Fruit fly (Drosophila melanogaster) whole organism, embryonic: Measurements from ENCODE around the gene SCCRO.

ENCODE experiments used
- ATbp ChIP-seq: fragments of 200-800 bp; sonication (Bioruptor generic); optimal IDR thresholded peaks from 2 replicates; lab custom pipeline; 2017; ENCODE audit warnings: missing biosample characterization, mild to moderate bottlenecking, missing genetic modification characterization, missing genetic modification reagents
- Abd-B ChIP-seq: fragments of 200-800 bp; sonication (Bioruptor generic); optimal IDR thresholded peaks from 2 replicates; lab custom pipeline; 2018; ENCODE audit warnings: missing biosample characterization, mild to moderate bottlenecking, missing genetic modification characterization, moderate library complexity
- Bdp1 ChIP-seq: fragments of 200-800 bp; sonication (Bioruptor generic); optimal IDR thresholded peaks from 3 replicates; lab custom pipeline; 2016; ENCODE audit warnings: missing biosample characterization, missing genetic modification characterization
- CG10274 ChIP-seq: fragments of 200-800 bp; sonication (Bioruptor generic); optimal IDR thresholded peaks from 3 replicates; lab custom pipeline; 2017; ENCODE audit warnings: missing biosample characterization, mild to moderate bottlenecking, missing genetic modification characterization
- CG11398 ChIP-seq: fragments of 200-800 bp; sonication (Bioruptor generic); optimal IDR thresholded peaks from 2 replicates; lab custom pipeline; 2016; ENCODE audit warnings: missing biosample characterization, missing genetic modification characterization
- CG13624 ChIP-seq: fragments of 200-800 bp; sonication (Bioruptor generic); optimal IDR thresholded peaks from 2 replicates; lab custom pipeline; 2016; ENCODE audit warnings: missing biosample characterization, missing genetic modification characterization
- CG14050 ChIP-seq: fragments of 200-800 bp; sonication (Bioruptor generic); IDR thresholded peaks from 3 replicates; pipeline ENCODE4 v1.3.6; 2022; ENCODE audit warnings: missing biosample characterization, missing genetic modification characterization
- CG15011 ChIP-seq: fragments of 200-800 bp; sonication (Bioruptor generic); optimal IDR thresholded peaks from 3 replicates; lab custom pipeline; 2018; ENCODE audit warnings: missing biosample characterization, mild to moderate bottlenecking, missing genetic modification characterization
- CG15269 ChIP-seq: fragments of 200-800 bp; sonication (Bioruptor generic); optimal IDR thresholded peaks from 2 replicates; lab custom pipeline; 2018; ENCODE audit warnings: missing biosample characterization, mild to moderate bottlenecking, missing genetic modification characterization, moderate library complexity
- CG15696 ChIP-seq: fragments of 200-800 bp; sonication (Bioruptor generic); optimal IDR thresholded peaks from 2 replicates; lab custom pipeline; 2019; ENCODE audit warnings: missing biosample characterization, mild to moderate bottlenecking, missing genetic modification characterization, moderate library complexity
- CG16813 ChIP-seq: fragments of 200-800 bp; sonication (Bioruptor generic); IDR thresholded peaks from 3 replicates; pipeline ENCODE4 v1.3.6; 2022; ENCODE audit warnings: missing biosample characterization, missing genetic modification characterization; ENCODE audit not compliant: partially characterized antibody
- CG16815 ChIP-seq: fragments of 200-800 bp; sonication (Bioruptor generic); optimal IDR thresholded peaks from 3 replicates; lab custom pipeline; 2017; ENCODE audit warnings: missing biosample characterization, mild to moderate bottlenecking, missing genetic modification characterization
- CG16863 ChIP-seq: fragments of 200-800 bp; sonication (Bioruptor generic); optimal IDR thresholded peaks from 3 replicates; lab custom pipeline; 2016; ENCODE audit warnings: missing biosample characterization, missing genetic modification characterization
- CG17328 ChIP-seq: fragments of 200-800 bp; sonication (Bioruptor generic); IDR thresholded peaks from 2 replicates; pipeline ENCODE4 v1.3.6; 2022; ENCODE audit warnings: missing biosample characterization, missing genetic modification characterization
- CG17568 ChIP-seq: fragments of 200-800 bp; sonication (Bioruptor generic); optimal IDR thresholded peaks from 2 replicates; lab custom pipeline; 2018; ENCODE audit warnings: missing biosample characterization, mild to moderate bottlenecking, missing genetic modification characterization, moderate library complexity
- CG18262 ChIP-seq: fragments of 200-800 bp; optimal IDR thresholded peaks from 3 replicates; lab custom pipeline; 2019; ENCODE audit warnings: missing biosample characterization, mild to moderate bottlenecking, missing genetic modification characterization, moderate library complexity
- CG2202 ChIP-seq: fragments of 200-800 bp; sonication (Bioruptor generic); optimal IDR thresholded peaks from 2 replicates; lab custom pipeline; 2018; ENCODE audit warnings: missing biosample characterization, mild to moderate bottlenecking, missing genetic modification characterization
- CG2875 ChIP-seq: fragments of 200-800 bp; sonication (Bioruptor generic); optimal IDR thresholded peaks from 2 replicates; lab custom pipeline; 2017; ENCODE audit warnings: missing biosample characterization, mild to moderate bottlenecking, missing genetic modification characterization, missing genetic modification reagents
- CG30403 ChIP-seq: fragments of 200-800 bp; sonication (Bioruptor generic); optimal IDR thresholded peaks from 3 replicates; lab custom pipeline; 2016; ENCODE audit warnings: missing biosample characterization, missing genetic modification characterization
- CG34422 ChIP-seq: fragments of 200-800 bp; sonication (Bioruptor generic); IDR thresholded peaks from 3 replicates; pipeline ENCODE4 v1.3.6; 2022; ENCODE audit warnings: missing biosample characterization, missing genetic modification characterization
- CG5953 ChIP-seq: fragments of 200-800 bp; sonication (Bioruptor generic); IDR thresholded peaks from 2 replicates; pipeline ENCODE4 v1.3.6; 2022; ENCODE audit warnings: missing biosample characterization, missing genetic modification characterization
- CG7372 ChIP-seq: fragments of 200-800 bp; sonication (Bioruptor generic); IDR thresholded peaks from 2 replicates; pipeline ENCODE4 v1.3.6; 2022; ENCODE audit warnings: missing biosample characterization, missing genetic modification characterization
- CG7839 ChIP-seq: fragments of 200-800 bp; sonication (Bioruptor generic); optimal IDR thresholded peaks from 3 replicates; lab custom pipeline; 2018; ENCODE audit warnings: missing biosample characterization, mild to moderate bottlenecking, missing genetic modification characterization, moderate library complexity
- CG9727 ChIP-seq: fragments of 200-800 bp; sonication (Bioruptor generic); optimal IDR thresholded peaks from 3 replicates; lab custom pipeline; 2017; ENCODE audit warnings: missing biosample characterization, mild to moderate bottlenecking, missing genetic modification characterization
- CG9817 ChIP-seq: fragments of 200-800 bp; sonication (Bioruptor generic); optimal IDR thresholded peaks from 2 replicates; lab custom pipeline; 2018; ENCODE audit warnings: missing biosample characterization, mild to moderate bottlenecking, missing genetic modification characterization, moderate library complexity
- Dref ChIP-seq: fragments of 200-800 bp; sonication (Bioruptor generic); IDR thresholded peaks from 2 replicates; pipeline ENCODE4 v1.3.6; 2022; ENCODE audit warnings: missing biosample characterization, missing genetic modification characterization
- Hmx ChIP-seq: fragments of 200-800 bp; sonication (Bioruptor generic); optimal IDR thresholded peaks from 2 replicates; lab custom pipeline; 2016; ENCODE audit warnings: missing biosample characterization, missing genetic modification characterization
- Kr ChIP-seq: fragments of 200-800 bp; sonication (Bioruptor generic); optimal IDR thresholded peaks from 2 replicates; lab custom pipeline; 2017; ENCODE audit warnings: missing biosample characterization, mild to moderate bottlenecking, missing genetic modification characterization
- Mes4 ChIP-seq: fragments of 200-800 bp; sonication (Bioruptor generic); optimal IDR thresholded peaks from 2 replicates; lab custom pipeline; 2016; ENCODE audit warnings: missing biosample characterization, missing genetic modification characterization
- PHDP ChIP-seq: fragments of 200-800 bp; sonication (Bioruptor generic); optimal IDR thresholded peaks from 3 replicates; lab custom pipeline; 2018; ENCODE audit warnings: missing biosample characterization, mild to moderate bottlenecking, missing genetic modification characterization, moderate library complexity
- Pdp1 ChIP-seq, 2 experiments: fragments of 200-800 bp; sonication (Bioruptor generic); optimal IDR thresholded peaks; 3 replicates each; lab custom pipeline; 2016; ENCODE audit warnings: missing biosample characterization in 2 of 2, missing genetic modification characterization in 2 of 2, mild to moderate bottlenecking in 1 of 2, moderate library complexity in 1 of 2
- Ptx1 ChIP-seq: fragments of 200-800 bp; sonication (Bioruptor generic); IDR thresholded peaks from 2 replicates; pipeline ENCODE4 v1.3.6; 2022; ENCODE audit warnings: missing biosample characterization, missing genetic modification characterization
- Sin3A ChIP-seq: fragments of >200 bp; optimal IDR thresholded peaks from 2 replicates; lab custom pipeline; 2018
- Six4 ChIP-seq: fragments of 200-800 bp; sonication (Bioruptor generic); optimal IDR thresholded peaks from 2 replicates; lab custom pipeline; 2016; ENCODE audit warnings: missing biosample characterization, missing genetic modification characterization
- Sry-δ ChIP-seq: fragments of 200-800 bp; sonication (Bioruptor generic); optimal IDR thresholded peaks from 2 replicates; lab custom pipeline; 2016; ENCODE audit warnings: missing biosample characterization, missing genetic modification characterization
- TFAM ChIP-seq: fragments of 200-800 bp; sonication (Bioruptor generic); optimal IDR thresholded peaks from 2 replicates; lab custom pipeline; 2017; ENCODE audit warnings: missing biosample characterization, missing genetic modification characterization, inconsistent platforms
- al ChIP-seq: fragments of 200-800 bp; sonication (Bioruptor generic); IDR thresholded peaks from 2 replicates; pipeline ENCODE4 v1.3.6; 2022; ENCODE audit warnings: missing biosample characterization, missing genetic modification characterization
- ara ChIP-seq: fragments of 200-800 bp; sonication (Bioruptor generic); IDR thresholded peaks from 2 replicates; pipeline ENCODE4 v1.3.6; 2022; ENCODE audit warnings: missing biosample characterization, missing genetic modification characterization
- cad ChIP-seq: fragments of >200 bp; optimal IDR thresholded peaks from 2 replicates; lab custom pipeline; 2017; ENCODE audit warnings: missing biosample characterization, missing genetic modification characterization
- crc ChIP-seq: fragments of 200-800 bp; sonication (Bioruptor generic); optimal IDR thresholded peaks from 2 replicates; lab custom pipeline; 2016; ENCODE audit warnings: missing biosample characterization, missing genetic modification characterization
- cwo ChIP-seq: fragments of 200-800 bp; sonication (Bioruptor generic); optimal IDR thresholded peaks from 3 replicates; lab custom pipeline; 2017; ENCODE audit warnings: missing biosample characterization, missing genetic modification characterization, mild to moderate bottlenecking, moderate library complexity, missing genetic modification reagents
- en ChIP-seq: fragments of 200-800 bp; sonication (Bioruptor generic); optimal IDR thresholded peaks from 2 replicates; lab custom pipeline; 2016; ENCODE audit warnings: missing biosample characterization, missing genetic modification characterization
- fd64A ChIP-seq: fragments of 200-800 bp; sonication (Bioruptor generic); optimal IDR thresholded peaks from 3 replicates; lab custom pipeline; 2018; ENCODE audit warnings: missing biosample characterization, mild to moderate bottlenecking, missing genetic modification characterization
- grau ChIP-seq: fragments of 200-800 bp; optimal IDR thresholded peaks from 3 replicates; lab custom pipeline; 2019; ENCODE audit warnings: missing biosample characterization, mild to moderate bottlenecking, missing genetic modification characterization, moderate library complexity
- luna ChIP-seq: fragments of 200-800 bp; sonication (Bioruptor generic); optimal IDR thresholded peaks from 2 replicates; lab custom pipeline; 2016; ENCODE audit warnings: missing biosample characterization, missing genetic modification characterization
- sc ChIP-seq, 3 experiments: fragments of >200 bp in 2 of 3; fragments of 200-800 bp in 1 of 3; sonication (Bioruptor generic) in 1 of 3; optimal IDR thresholded peaks; 2 replicates in 2 of 3; 3 replicates in 1 of 3; lab custom pipeline; 2017; ENCODE audit warnings: mild to moderate bottlenecking in 1 of 3, missing biosample characterization in 1 of 3, missing genetic modification characterization in 1 of 3, missing genetic modification reagents in 1 of 3
- ssp ChIP-seq: fragments of 200-800 bp; sonication (Bioruptor generic); IDR thresholded peaks from 2 replicates; pipeline ENCODE4 v1.3.6; 2022; ENCODE audit warnings: missing biosample characterization, missing genetic modification characterization
- tin ChIP-seq: fragments of 200-800 bp; sonication (Bioruptor generic); optimal IDR thresholded peaks from 3 replicates; lab custom pipeline; 2016; ENCODE audit warnings: missing biosample characterization, missing genetic modification characterization
- wek ChIP-seq: fragments of 200-800 bp; sonication (Bioruptor generic); optimal IDR thresholded peaks from 3 replicates; lab custom pipeline; 2018; ENCODE audit warnings: missing biosample characterization, mild to moderate bottlenecking, missing genetic modification characterization, moderate library complexity
- zf30C ChIP-seq: fragments of 200-800 bp; sonication (Bioruptor generic); optimal IDR thresholded peaks from 3 replicates; lab custom pipeline; 2018; ENCODE audit warnings: missing biosample characterization, mild to moderate bottlenecking, missing genetic modification characterization

Gene SCCRO

DNA sequence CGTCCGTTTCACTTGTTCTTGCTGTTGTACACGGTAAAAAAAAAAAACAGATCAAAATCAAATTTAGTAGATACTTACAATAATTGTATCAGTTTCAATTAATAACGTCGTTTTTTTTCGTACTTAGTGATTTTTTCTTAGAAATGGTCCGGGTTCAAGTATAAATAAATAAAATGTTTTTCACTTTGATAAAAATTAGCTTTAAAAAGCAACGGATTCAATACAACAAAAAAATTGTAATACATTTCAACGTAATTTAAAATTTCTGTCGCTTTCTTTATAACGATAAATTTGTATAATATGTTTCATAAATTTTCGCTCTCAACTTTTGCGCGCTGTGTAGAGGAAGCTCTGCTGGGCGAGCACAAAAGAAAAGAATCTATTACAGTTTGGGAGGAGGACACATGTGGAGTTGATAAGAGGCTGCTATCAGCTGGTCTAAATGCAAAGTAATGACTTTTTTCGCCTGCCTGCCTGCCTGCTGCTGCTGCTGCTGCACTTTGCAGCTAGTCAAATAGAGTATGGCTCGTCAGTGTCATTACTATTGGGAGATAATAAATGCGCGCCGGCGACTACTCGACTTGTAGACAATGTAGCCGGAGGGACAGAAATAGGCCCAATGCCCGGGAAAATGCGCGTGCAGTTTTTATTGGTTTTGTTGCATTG is 25.2 kb upstream of the SCCRO start (continued):
- TF ChIP-seq ara, result peak; percentile 42; the same call in 1 of the 2 replicates
- TF ChIP-seq zf30C, result peak; percentile 44
- TF ChIP-seq Six4, result peak; percentile 0
- TF ChIP-seq fd64A (GFP tag; lab: Kevin White, UChicago), result no peak
- peak; percentile 8 for TF ChIP-seq crc (GFP tag; lab: Kevin White, UChicago)
- peak; percentile 78 for TF ChIP-seq CG15269 (tag; lab: Kevin White, UChicago)
- peak; percentile 84 for TF ChIP-seq CG18262 (tag; lab: Kevin White, UChicago)
- no peak for TF ChIP-seq al (GFP tag; lab: Robert Waterston, UW)
- no peak for TF ChIP-seq CG16813 (GFP tag; lab: Robert Waterston, UW)
- peak; percentile 52 for TF ChIP-seq CG16815 (GFP tag; lab: Kevin White, UChicago)
- peak; percentile 24 for TF ChIP-seq Bdp1
- TF ChIP-seq Hmx (GFP tag; lab: Kevin White, UChicago), result peak; percentile 49
- TF ChIP-seq Sin3A (lab: Kevin White, UChicago), result no peak
- peak; percentile 2 for TF ChIP-seq Mes4 (GFP tag; lab: Kevin White, UChicago)
- TF ChIP-seq ssp (GFP tag; lab: Robert Waterston, UW), result peak; percentile 19; the same call in 1 of the 2 replicates
- no peak for TF ChIP-seq TFAM
- peak; percentile 81 for TF ChIP-seq PHDP
- peak in 1 of 2 experiments; percentile 32 for TF ChIP-seq Pdp1 (GFP tag; optimal IDR thresholded peaks at IDR 0.05; lab: Kevin White, UChicago)
- TF ChIP-seq CG34422 (GFP tag; lab: Robert Waterston, UW), result no peak
- TF ChIP-seq cwo (GFP tag; lab: Kevin White, UChicago), result peak; percentile 63
- TF ChIP-seq CG5953, result no peak
- no peak for TF ChIP-seq Dref (GFP tag; lab: Robert Waterston, UW)
- peak; percentile 78 for TF ChIP-seq grau (tag; lab: Kevin White, UChicago)
- no peak for TF ChIP-seq wek (GFP tag; lab: Kevin White, UChicago)
- TF ChIP-seq sc (optimal IDR thresholded peaks at IDR 0.05; lab: Kevin White, UChicago), result no peak
- peak; percentile 69 for TF ChIP-seq sc (GFP tag; optimal IDR thresholded peaks at IDR 0.05; lab: Kevin White, UChicago)
- TF ChIP-seq CG11398 (GFP tag; lab: Kevin White, UChicago), result peak; percentile 1
- peak; percentile 9 for TF ChIP-seq CG9817 (tag; lab: Kevin White, UChicago)
- TF ChIP-seq Abd-B (GFP tag; lab: Kevin White, UChicago), result peak; percentile 50
- TF ChIP-seq Ptx1 (GFP tag; lab: Robert Waterston, UW), result peak; percentile 73
- TF ChIP-seq CG30403 (GFP tag; lab: Kevin White, UChicago), result peak; percentile 81
- TF ChIP-seq CG14050 (GFP tag; lab: Robert Waterston, UW), result no peak
- TF ChIP-seq CG2202 (tag; lab: Kevin White, UChicago), result peak; percentile 19
- TF ChIP-seq ATbp (GFP tag; lab: Kevin White, UChicago), result peak; percentile 54
- peak; percentile 39; the same call in 1 of the 2 replicates for TF ChIP-seq CG17328
- peak; percentile 84 for TF ChIP-seq CG7839
- TF ChIP-seq CG7372 (GFP tag; lab: Robert Waterston, UW), result no peak
- no peak for TF ChIP-seq en (GFP tag; lab: Kevin White, UChicago)
- TF ChIP-seq CG15011 (GFP tag; lab: Kevin White, UChicago), result peak; percentile 55
- peak; percentile 48 for TF ChIP-seq tin (GFP tag; lab: Kevin White, UChicago)
- peak; percentile 47 for TF ChIP-seq CG16863 (GFP tag; lab: Kevin White, UChicago)
- TF ChIP-seq cad (GFP tag; lab: Kevin White, UChicago), result no peak
- TF ChIP-seq Sry-δ (GFP tag; lab: Kevin White, UChicago), result peak; percentile 9
- peak; percentile 5 for TF ChIP-seq CG17568 (GFP tag; lab: Kevin White, UChicago)
- no peak for TF ChIP-seq Kr (GFP tag; lab: Kevin White, UChicago)
- TF ChIP-seq CG15696 (tag; lab: Kevin White, UChicago), result peak; percentile 46
- peak; percentile 89 for TF ChIP-seq CG9727 (GFP tag; lab: Kevin White, UChicago)
- TF ChIP-seq CG2875 (GFP tag; lab: Kevin White, UChicago), result peak; percentile 50
- peak; percentile 47 for TF ChIP-seq CG10274 (GFP tag; lab: Kevin White, UChicago)
- peak; percentile 24 for TF ChIP-seq CG13624 (GFP tag; lab: Kevin White, UChicago)
- TF ChIP-seq luna (GFP tag; lab: Kevin White, UChicago), result no peak
